Worm (Caenorhabditis elegans) whole organism, late embryonic: Measurements from ENCODE around the gene F40A3.3.
A peak's percentile ranks its signal among the peaks of the same experiment; 100 is the strongest.

Source experiments
- pag-3 ChIP-seq: sonication (generic microtip); optimal IDR thresholded peaks from 2 replicates; lab custom pipeline; 2016; ENCODE audit warnings: missing compliant biosample characterization, missing genetic modification characterization, borderline replicate concordance
- pqm-1 ChIP-seq: sonication (generic microtip); optimal IDR thresholded peaks from 2 replicates; lab custom pipeline; 2016; ENCODE audit warnings: missing genetic modification characterization, missing compliant biosample characterization
- tbx-7 ChIP-seq: sonication (generic microtip); optimal IDR thresholded peaks from 2 replicates; lab custom pipeline; 2016; ENCODE audit warnings: missing genotype, missing genetic modification characterization, missing compliant biosample characterization

ce11 chrV:7854603-7855002 is 22.6 kb upstream of the F40A3.3 start, which contains the start of the genes C37C3.9 and C37C3.18:
- TF ChIP-seq pqm-1 (tag; lab: Kevin White, UChicago) (peak; percentile 31), pag-3 (tag; lab: Kevin White, UChicago) (no peak), tbx-7 (no peak)
